Fruit fly (Drosophila melanogaster): ENCODE results near the gene CG17264.

The CG17264 gene

DNA sequence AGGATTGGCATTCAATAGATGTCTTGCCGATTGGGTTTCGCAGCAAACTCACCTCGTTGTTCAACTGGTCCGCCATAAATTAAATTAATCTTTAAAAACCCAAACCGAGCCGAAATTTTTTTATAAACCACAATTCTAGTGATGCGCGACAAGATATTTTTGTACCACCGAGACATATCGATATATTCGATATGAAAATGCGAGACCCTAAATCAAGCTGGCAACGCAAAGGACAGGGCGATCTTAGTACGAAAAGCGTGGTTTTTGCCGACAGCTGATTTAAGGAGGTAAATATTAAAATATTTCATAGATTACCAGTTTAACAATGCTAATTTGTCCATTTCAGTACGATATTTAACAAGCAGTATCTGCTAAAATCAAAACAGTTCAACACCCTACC is 10.7 kb downstream of the CG17264 start, which contains the start of the genes Sf3b2 and CG17219:
Gene Sf3b2, minus strand, starts transcription at position 157 of the 400 bp plus-strand sequence.
Gene CG17219, plus strand, starts transcription at position 242 of the 400 bp plus-strand sequence.
- TF ChIP-seq CG8301 (tag; optimal IDR thresholded peaks at IDR 0.05) (no peak), CG15710 (tag; optimal IDR thresholded peaks at IDR 0.05) (no peak), CG8159 (tag; optimal IDR thresholded peaks at IDR 0.05) (no peak), CG34367 (tag; optimal IDR thresholded peaks at IDR 0.05) (no peak), Ets98B (GFP tag; IDR thresholded peaks at IDR 0.05) (no peak), CG9948 (tag; optimal IDR thresholded peaks at IDR 0.05) (no peak), CG4496 (GFP tag; IDR thresholded peaks at IDR 0.05) (no peak), CG13204 (GFP tag; optimal IDR thresholded peaks at IDR 0.05) (no peak), fd96Ca (GFP tag; IDR thresholded peaks at IDR 0.05) (no peak), gl (tag; optimal IDR thresholded peaks at IDR 0.05) (no peak), CG32121 (GFP tag; IDR thresholded peaks at IDR 0.05) (no peak), Pif1A (GFP tag; optimal IDR thresholded peaks at IDR 0.05) (no peak), CG12605 (GFP tag; IDR thresholded peaks at IDR 0.05) (no peak), Pif1B (GFP tag; optimal IDR thresholded peaks at IDR 0.05) (no peak), D1 (tag; optimal IDR thresholded peaks at IDR 0.05) (no peak), CG10348 (GFP tag; IDR thresholded peaks at IDR 0.05) (no peak), CG17806 (tag; optimal IDR thresholded peaks at IDR 0.05) (no peak), Snoo (tag; optimal IDR thresholded peaks at IDR 0.05) (no peak)

DNA sequence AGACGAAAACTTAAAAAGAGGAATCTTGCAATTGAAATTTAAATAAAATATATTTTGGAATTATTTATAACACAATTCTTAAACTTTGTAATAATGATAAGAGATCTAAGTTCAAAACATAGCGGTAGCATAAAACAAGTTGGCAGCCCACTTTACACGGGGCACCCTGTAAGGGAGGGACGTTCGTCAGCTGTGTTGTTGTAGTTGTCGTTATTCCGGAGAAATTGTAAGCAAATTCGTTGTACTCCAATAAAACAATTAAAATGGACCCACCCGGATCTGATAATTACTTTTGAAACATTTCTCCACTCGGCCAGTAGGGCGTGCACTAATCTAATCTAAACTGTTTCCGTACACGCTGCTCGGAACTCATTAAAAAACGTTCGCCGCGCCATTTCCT is 12.0 kb downstream of the CG17264 start, which contains the start of gene GABPI:
Gene GABPI, plus strand, starts transcription at position 190 of the 400 bp plus-strand sequence.
- TF ChIP-seq Pif1B (GFP tag; optimal IDR thresholded peaks at IDR 0.05) = no peak
- TF ChIP-seq Snoo (tag; optimal IDR thresholded peaks at IDR 0.05) = peak; percentile 21

DNA sequence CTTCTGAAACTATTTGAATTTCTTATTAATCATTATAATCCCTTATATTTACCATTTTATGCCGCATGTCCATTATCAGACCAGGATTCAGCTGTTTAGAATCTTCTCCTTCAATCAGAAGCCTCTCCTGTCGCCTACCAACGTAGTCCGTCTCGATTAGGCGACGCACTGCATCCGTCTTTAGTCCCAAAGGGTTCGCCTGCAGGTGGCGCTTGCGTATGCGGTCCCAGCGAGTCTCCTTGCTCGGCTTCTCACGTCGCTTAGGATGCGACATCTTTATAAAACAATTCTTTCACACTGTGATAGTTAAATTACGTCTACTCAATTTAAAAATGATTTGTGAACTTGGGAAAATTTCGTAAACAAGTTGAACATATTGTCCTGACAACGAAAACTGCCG is 16.7 kb downstream of the CG17264 start, which contains the start of gene CG17258:
Gene CG17258, minus strand, starts transcription at position 380 of the 400 bp plus-strand sequence.
- TF ChIP-seq EcR (GFP tag; optimal IDR thresholded peaks at IDR 0.05) (no peak), Ets98B (GFP tag; IDR thresholded peaks at IDR 0.05) (no peak), CG10348 (GFP tag; IDR thresholded peaks at IDR 0.05) (no peak), CG4496 (GFP tag; IDR thresholded peaks at IDR 0.05) (no peak), CG9948 (tag; optimal IDR thresholded peaks at IDR 0.05) (no peak), CG34367 (tag; optimal IDR thresholded peaks at IDR 0.05) (no peak), CG12605 (GFP tag; IDR thresholded peaks at IDR 0.05) (no peak), gl (tag; optimal IDR thresholded peaks at IDR 0.05) (no peak), CG8301 (tag; optimal IDR thresholded peaks at IDR 0.05) (no peak), Pif1B (GFP tag; optimal IDR thresholded peaks at IDR 0.05) (no peak), CG8159 (tag; optimal IDR thresholded peaks at IDR 0.05) (no peak)

DNA sequence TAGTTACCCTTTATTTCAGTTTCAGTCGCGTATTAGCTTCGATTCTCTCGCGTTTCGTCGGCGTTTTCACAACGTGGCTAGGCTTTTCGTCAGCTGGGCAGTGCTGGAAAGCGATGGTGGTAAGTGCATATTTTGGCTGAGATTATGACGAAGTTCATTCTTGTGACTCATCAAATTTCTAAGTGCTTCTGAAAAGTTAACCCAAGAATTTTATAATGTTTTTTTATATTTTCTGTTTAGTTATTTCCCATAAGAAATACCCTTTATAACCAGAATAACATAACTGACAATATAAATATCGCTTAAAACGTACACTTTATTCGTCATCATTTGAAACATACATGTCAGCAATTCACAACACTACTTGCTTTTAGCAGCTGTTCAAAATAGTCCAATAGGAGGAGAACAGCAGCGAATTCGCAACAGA is 18.9 kb downstream of the CG17264 start, which contains the start of the genes CG17260 and SerRS:
Gene CG17260, plus strand, starts transcription at position 78 of the 427 bp plus-strand sequence.
Gene SerRS, minus strand, starts transcription at position 251 of the 427 bp plus-strand sequence.
- peak; percentile 66 for TF ChIP-seq CG12605 (GFP tag; IDR thresholded peaks at IDR 0.05)
- peak; percentile 90 for TF ChIP-seq CG10348 (GFP tag; IDR thresholded peaks at IDR 0.05)
- TF ChIP-seq Pif1A (GFP tag; optimal IDR thresholded peaks at IDR 0.05) = no peak
- TF ChIP-seq CG9948 (tag; optimal IDR thresholded peaks at IDR 0.05) = peak; percentile 90
- TF ChIP-seq Snoo (tag; optimal IDR thresholded peaks at IDR 0.05) = peak; percentile 81
- TF ChIP-seq CG8159 (tag; optimal IDR thresholded peaks at IDR 0.05) = peak; percentile 86
- peak; percentile 61 for TF ChIP-seq gl (tag; optimal IDR thresholded peaks at IDR 0.05)
- TF ChIP-seq EcR (GFP tag; optimal IDR thresholded peaks at IDR 0.05) = no peak
- no peak for TF ChIP-seq D1 (tag; optimal IDR thresholded peaks at IDR 0.05)
- peak; percentile 76 for TF ChIP-seq fd96Ca (GFP tag; IDR thresholded peaks at IDR 0.05)
- peak; percentile 91 for TF ChIP-seq CG4496 (GFP tag; IDR thresholded peaks at IDR 0.05)
- TF ChIP-seq CG15710 (tag; optimal IDR thresholded peaks at IDR 0.05) = peak; percentile 89
- no peak for TF ChIP-seq CG14655 (GFP tag; optimal IDR thresholded peaks at IDR 0.05)
- peak; percentile 84 for TF ChIP-seq Pif1B (GFP tag; optimal IDR thresholded peaks at IDR 0.05)
- TF ChIP-seq Ets98B (GFP tag; IDR thresholded peaks at IDR 0.05) = peak; percentile 82
- peak; percentile 91 for TF ChIP-seq CG32121 (GFP tag; IDR thresholded peaks at IDR 0.05)
- peak; percentile 76 for TF ChIP-seq CG34367 (tag; optimal IDR thresholded peaks at IDR 0.05)
- TF ChIP-seq CG8301 (tag; optimal IDR thresholded peaks at IDR 0.05) = peak; percentile 86
- TF ChIP-seq rn (GFP tag; IDR thresholded peaks at IDR 0.05) = peak; percentile 82
- TF ChIP-seq CG13204 (GFP tag; optimal IDR thresholded peaks at IDR 0.05) = no peak
- peak; percentile 90 for TF ChIP-seq CG17806 (tag; optimal IDR thresholded peaks at IDR 0.05)

DNA sequence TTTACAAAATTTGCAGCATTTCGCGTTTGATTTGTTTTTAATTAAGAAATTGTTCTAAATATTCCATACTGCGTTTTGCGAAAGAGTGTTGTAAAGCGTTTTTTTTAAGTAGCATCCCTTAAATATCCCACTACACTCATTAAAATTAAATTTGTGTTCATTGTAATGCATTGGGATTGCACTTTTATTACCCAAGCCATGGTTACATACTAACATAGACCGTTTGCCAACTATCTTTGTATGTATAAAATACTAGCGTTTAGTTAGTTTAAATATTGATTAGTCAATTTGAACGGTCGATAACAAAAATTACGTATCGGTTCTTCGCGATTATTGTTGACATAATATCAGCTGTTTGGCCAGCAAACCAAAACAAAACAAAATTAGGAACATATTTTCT is 21.5 kb downstream of the CG17264 start, which contains the start of the genes cnir and CG17221:
Gene cnir, minus strand, starts transcription at position 39 of the 400 bp plus-strand sequence.
Gene CG17221, plus strand, starts transcription at position 203 of the 400 bp plus-strand sequence.
- peak; percentile 61 for TF ChIP-seq Pif1A (GFP tag; optimal IDR thresholded peaks at IDR 0.05)
- TF ChIP-seq CG15710 (tag; optimal IDR thresholded peaks at IDR 0.05) = peak; percentile 58
- peak; percentile 56; the same call in 2 of the 3 replicates for TF ChIP-seq CG4496 (GFP tag; IDR thresholded peaks at IDR 0.05)
- TF ChIP-seq rn (GFP tag; IDR thresholded peaks at IDR 0.05) = no peak
- TF ChIP-seq CG17806 (tag; optimal IDR thresholded peaks at IDR 0.05) = peak; percentile 53
- TF ChIP-seq Snoo (tag; optimal IDR thresholded peaks at IDR 0.05) = peak; percentile 46
- TF ChIP-seq CG34367 (tag; optimal IDR thresholded peaks at IDR 0.05) = peak; percentile 49
- peak; percentile 35 for TF ChIP-seq CG9948 (tag; optimal IDR thresholded peaks at IDR 0.05)
- TF ChIP-seq Ets98B (GFP tag; IDR thresholded peaks at IDR 0.05) = no peak; the same call in 1 of the 2 replicates
- TF ChIP-seq fd96Ca (GFP tag; IDR thresholded peaks at IDR 0.05) = peak; percentile 60; the same call in 2 of the 3 replicates
- peak; percentile 47 for TF ChIP-seq CG8159 (tag; optimal IDR thresholded peaks at IDR 0.05)
- TF ChIP-seq CG32121 (GFP tag; IDR thresholded peaks at IDR 0.05) = no peak
- no peak for TF ChIP-seq CG8301 (tag; optimal IDR thresholded peaks at IDR 0.05)
- TF ChIP-seq D1 (tag; optimal IDR thresholded peaks at IDR 0.05) = no peak
- TF ChIP-seq Pif1B (GFP tag; optimal IDR thresholded peaks at IDR 0.05) = peak; percentile 73
